Worm (Caenorhabditis elegans) whole organism, L4 larva: ENCODE measurements around the gene C16C8.26.
A peak's percentile ranks its signal among the peaks of the same experiment; 100 is the strongest.

ENCODE experiments used
- F37D6.2 ChIP-seq: sonication (generic microtip); optimal IDR thresholded peaks from 2 replicates; lab custom pipeline; 2016; ENCODE audit warnings: mild to moderate bottlenecking, missing genetic modification characterization, missing compliant biosample characterization
- T26A8.4 ChIP-seq: fragments of 200-800 bp; sonication (Bioruptor generic); IDR thresholded peaks from 2 replicates; pipeline ENCODE4 v1.3.6; 2022; ENCODE audit warnings: missing genetic modification characterization, missing compliant biosample characterization
- Y105C5A.15 ChIP-seq: fragments of 200-800 bp; sonication (Bioruptor generic); IDR thresholded peaks from 2 replicates; pipeline ENCODE4 v1.3.6; 2022; ENCODE audit warnings: missing genetic modification characterization, missing compliant biosample characterization
- Y48G9A.11 ChIP-seq: fragments of 200-800 bp; sonication (Bioruptor generic); IDR thresholded peaks from 2 replicates; pipeline ENCODE4 v1.3.6; 2022; ENCODE audit warnings: missing genetic modification reagents, missing genetic modification characterization, missing compliant biosample characterization
- ZK337.2 ChIP-seq: fragments of 200-800 bp; sonication (Bioruptor generic); IDR thresholded peaks from 2 replicates; pipeline ENCODE4 v1.3.6; 2022; ENCODE audit warnings: missing genetic modification reagents, missing genetic modification characterization, missing compliant biosample characterization
- aha-1 ChIP-seq: fragments of 150-350 bp; peaks from one replicate; lab custom pipeline; 2014; ENCODE audit warnings: missing biosample characterization, missing genetic modification characterization
- aly-2 ChIP-seq: sonication (generic microtip); optimal IDR thresholded peaks from 2 replicates; lab custom pipeline; 2018; ENCODE audit warnings: missing biosample characterization, missing genetic modification characterization
- ceh-44 ChIP-seq: fragments of 200-800 bp; sonication (Bioruptor generic); IDR thresholded peaks from 2 replicates; pipeline ENCODE4 v1.3.6; 2022; ENCODE audit warnings: missing genetic modification reagents, missing genetic modification characterization, missing compliant biosample characterization
- ctbp-1 ChIP-seq: fragments of 200-800 bp; sonication (Bioruptor generic); IDR thresholded peaks from 2 replicates; pipeline ENCODE4 v1.3.6; 2022; ENCODE audit warnings: missing genetic modification reagents, missing genetic modification characterization, missing compliant biosample characterization
- dmd-8 ChIP-seq: fragments of 200-800 bp; sonication (Bioruptor generic); IDR thresholded peaks from 2 replicates; pipeline ENCODE4 v1.3.6; 2022; ENCODE audit warnings: missing genetic modification characterization, missing compliant biosample characterization
- dmd-9 ChIP-seq: fragments of 200-800 bp; sonication (Bioruptor generic); IDR thresholded peaks from 2 replicates; pipeline ENCODE4 v1.3.6; 2022; ENCODE audit warnings: missing genetic modification reagents, missing genetic modification characterization, missing compliant biosample characterization
- egl-43 ChIP-seq: fragments of 200-800 bp; sonication (Bioruptor generic); IDR thresholded peaks from 2 replicates; pipeline ENCODE4 v1.3.6; 2022; ENCODE audit warnings: missing genetic modification reagents, missing genetic modification characterization, missing compliant biosample characterization
- fkh-10 ChIP-seq: fragments of 150-350 bp; optimal IDR thresholded peaks from 2 replicates; lab custom pipeline; 2014; ENCODE audit warnings: missing biosample characterization, missing genetic modification reagents, missing genetic modification characterization
- lin-15B ChIP-seq: fragments of 150-350 bp; sonication (generic microtip); optimal IDR thresholded peaks from 3 replicates; lab custom pipeline; 2014; ENCODE audit warnings: missing biosample characterization, missing genetic modification characterization
- madf-9 ChIP-seq: fragments of 200-800 bp; sonication (Bioruptor generic); conservative IDR thresholded peaks from 2 replicates; pipeline ENCODE4 v1.3.6; 2022; ENCODE audit warnings: missing genetic modification reagents, missing genetic modification characterization, missing compliant biosample characterization
- mdt-29 ChIP-seq: fragments of 200-800 bp; sonication (Bioruptor generic); IDR thresholded peaks from 2 replicates; pipeline ENCODE4 v1.3.6; 2022; ENCODE audit warnings: missing genetic modification reagents, missing genetic modification characterization, missing compliant biosample characterization
- nhr-10 ChIP-seq: fragments of 150-350 bp; optimal IDR thresholded peaks from 2 replicates; lab custom pipeline; 2014; ENCODE audit warnings: missing biosample characterization, missing genetic modification characterization
- nhr-111 ChIP-seq: fragments of 200-800 bp; sonication (Bioruptor generic); optimal IDR thresholded peaks from 2 replicates; lab custom pipeline; 2018; ENCODE audit warnings: mild to moderate bottlenecking, missing genetic modification characterization, missing compliant biosample characterization
- nhr-25 ChIP-seq: sonication (generic microtip); optimal IDR thresholded peaks from 2 replicates; lab custom pipeline; 2017; ENCODE audit warnings: missing genetic modification characterization, mild to moderate bottlenecking, missing compliant biosample characterization, antibody characterized with exemption, moderate library complexity, borderline replicate concordance; ENCODE audit not compliant: insufficient read depth
- nhr-76 ChIP-seq: fragments of 150-350 bp; optimal IDR thresholded peaks from 2 replicates; lab custom pipeline; 2014; ENCODE audit warnings: missing biosample characterization, missing genetic modification characterization
- pha-4 ChIP-seq, 2 experiments: fragments of 150-350 bp in 1 of 2; fragments of 200-800 bp in 1 of 2; sonication (Bioruptor generic) in 1 of 2; IDR thresholded peaks in 1 of 2; optimal IDR thresholded peaks in 1 of 2; 2 replicates each; pipeline versions ENCODE4 v1.3.6 to Lab custom; 2014 to 2022; ENCODE audit warnings: missing genetic modification characterization in 2 of 2, missing genetic modification reagents in 2 of 2, missing biosample characterization in 1 of 2, missing compliant biosample characterization in 1 of 2
- php-3 ChIP-seq: fragments of 200-800 bp; sonication (Bioruptor generic); IDR thresholded peaks from 2 replicates; pipeline ENCODE4 v1.3.6; 2022; ENCODE audit warnings: missing genetic modification reagents, missing genetic modification characterization, missing compliant biosample characterization
- saeg-2 ChIP-seq: fragments of 200-800 bp; sonication (Bioruptor generic); IDR thresholded peaks from 2 replicates; pipeline ENCODE4 v1.3.6; 2022; ENCODE audit warnings: missing genetic modification reagents, missing genetic modification characterization, missing compliant biosample characterization
- set-16 ChIP-seq: fragments of 200-800 bp; sonication (Bioruptor generic); IDR thresholded peaks from 2 replicates; pipeline ENCODE4 v1.3.6; 2022; ENCODE audit warnings: missing genetic modification reagents, missing genetic modification characterization, missing compliant biosample characterization
- snpc-4 ChIP-seq: fragments of 150-350 bp; optimal IDR thresholded peaks from 2 replicates; lab custom pipeline; 2014; ENCODE audit warnings: missing biosample characterization, missing genetic modification characterization
- spr-1 ChIP-seq: sonication (generic microtip); optimal IDR thresholded peaks from 2 replicates; lab custom pipeline; 2016; ENCODE audit warnings: mild to moderate bottlenecking, missing genetic modification characterization, missing compliant biosample characterization
- unc-62 ChIP-seq, 3 experiments: fragments of 150-350 bp in 1 of 3; sonication (generic microtip); optimal IDR thresholded peaks in 2 of 3; peaks in 1 of 3; 1 replicate in 1 of 3; 2 replicates in 2 of 3; lab custom pipeline; 2014 to 2017; ENCODE audit warnings: missing biosample characterization in 3 of 3, missing genetic modification characterization in 3 of 3, missing genetic modification reagents in 3 of 3, missing genotype in 1 of 3
- zfp-3 ChIP-seq: fragments of 200-800 bp; sonication (Bioruptor generic); conservative IDR thresholded peaks from 2 replicates; pipeline ENCODE4 v1.3.6; 2022; ENCODE audit warnings: missing genetic modification reagents, missing genetic modification characterization, missing compliant biosample characterization
- ztf-11 ChIP-seq: fragments of 150-350 bp; optimal IDR thresholded peaks from 2 replicates; lab custom pipeline; 2014; ENCODE audit warnings: missing biosample characterization, missing genetic modification characterization
- ztf-7 ChIP-seq: fragments of 150-350 bp; optimal IDR thresholded peaks from 2 replicates; lab custom pipeline; 2014; ENCODE audit warnings: missing biosample characterization, missing genetic modification characterization

C16C8.26 gene

ce11 chrII:3502520-3503323 lies 44.6 kb upstream of the C16C8.26 start, which contains the start of the genes col-71 and Y49F6B.2 (continued):
- TF ChIP-seq zfp-3 (GFP tag; lab: Robert Waterston, UW) (peak; percentile 42; the same call in 1 of the 2 replicates), egl-43 (GFP tag; lab: Robert Waterston, UW) (no peak), nhr-25 (tag; lab: Kevin White, UChicago) (no peak), ctbp-1 (GFP tag; lab: Robert Waterston, UW) (0 out of 2 replicates have a peak, but pooled peaks have one; percentile 49), ceh-44 (GFP tag; lab: Robert Waterston, UW) (peak; percentile 48; the same call in 1 of the 2 replicates), aly-2 (no peak), ztf-7 (tag; lab: Kevin White, UChicago) (no peak), madf-9 (GFP tag; lab: Robert Waterston, UW) (peak; percentile 43; the same call in 1 of the 2 replicates), pha-4 (GFP tag; IDR thresholded peaks at IDR 0.05; lab: Robert Waterston, UW) (0 out of 2 replicates have a peak, but pooled peaks have one; percentile 18), pha-4 (tag; optimal IDR thresholded peaks at IDR 0.05; lab: Kevin White, UChicago) (no peak), snpc-4 (tag; lab: Kevin White, UChicago) (no peak)

- TF ChIP-seq egl-43 (GFP tag; lab: Robert Waterston, UW) (peak; percentile 61; the same call in 1 of the 2 replicates), aha-1 (tag; lab: Kevin White, UChicago) (peak; percentile 94), Y105C5A.15 (GFP tag; lab: Robert Waterston, UW) (0 out of 2 replicates have a peak, but pooled peaks have one; percentile 43), mdt-29 (GFP tag; lab: Robert Waterston, UW) (no peak), saeg-2 (no peak), pha-4 (GFP tag; IDR thresholded peaks at IDR 0.05; lab: Robert Waterston, UW) (peak; percentile 15; the same call in 1 of the 2 replicates), pha-4 (tag; optimal IDR thresholded peaks at IDR 0.05; lab: Kevin White, UChicago) (no peak), lin-15B (tag; lab: Kevin White, UChicago) (no peak), unc-62 (GFP tag; optimal IDR thresholded peaks at IDR 0.05 in 1 of 2; lab: Kevin White, UChicago) (peak in 1 of 2 experiments; percentile 67), unc-62 (tag; optimal IDR thresholded peaks at IDR 0.05; lab: Kevin White, UChicago) (no peak)
These were observed 43.9 kb upstream of the C16C8.26 start for ce11 chrII:3502011-3502410.

- TF ChIP-seq ztf-11 (tag; lab: Kevin White, UChicago) (no peak), T26A8.4 (GFP tag; lab: Robert Waterston, UW) (peak; percentile 57), php-3 (GFP tag; lab: Robert Waterston, UW) (peak; percentile 31; the same call in 1 of the 2 replicates), ztf-7 (tag; lab: Kevin White, UChicago) (no peak), nhr-111 (GFP tag; lab: Kevin White, UChicago) (peak; percentile 13), egl-43 (GFP tag; lab: Robert Waterston, UW) (peak; percentile 65; the same call in 1 of the 2 replicates), spr-1 (tag; lab: Kevin White, UChicago) (peak; percentile 7), nhr-10 (no peak), set-16 (GFP tag; lab: Robert Waterston, UW) (peak; percentile 97)
These were observed 42.3 kb upstream of the C16C8.26 start for ce11 chrII:3500373-3500772.

- TF ChIP-seq dmd-9 (GFP tag; lab: Robert Waterston, UW) (no peak), saeg-2 (no peak), ZK337.2 (GFP tag; lab: Robert Waterston, UW) (no peak), nhr-76 (no peak), F37D6.2 (tag; lab: Kevin White, UChicago) (no peak), pha-4 (GFP tag; IDR thresholded peaks at IDR 0.05; lab: Robert Waterston, UW) (no peak), pha-4 (tag; optimal IDR thresholded peaks at IDR 0.05; lab: Kevin White, UChicago) (no peak), Y48G9A.11 (peak; percentile 94), aha-1 (tag; lab: Kevin White, UChicago) (peak; percentile 87), fkh-10 (GFP tag; lab: Kevin White, UChicago) (no peak), dmd-8 (GFP tag; lab: Robert Waterston, UW) (no peak)
These were observed 41.3 kb upstream of the C16C8.26 start, which contains the start of gene Y49F6B.9 for ce11 chrII:3499386-3499785. Gene Y49F6B.9 (minus strand): TSS chrII:3499387.
